Worm (Caenorhabditis elegans) whole organism, young adult: ENCODE measurements around the gene srxa-1.
A peak's percentile ranks its signal among the peaks of the same experiment; 100 is the strongest.

Experiments used
- C06A6.2 ChIP-seq: fragments of 200-800 bp; sonication (Bioruptor generic); conservative IDR thresholded peaks from 2 replicates; pipeline ENCODE4 v1.3.6; 2022; ENCODE audit warnings: missing genetic modification characterization, missing compliant biosample characterization
- F57C9.4 ChIP-seq: sonication (generic microtip); optimal IDR thresholded peaks from 2 replicates; lab custom pipeline; 2017; ENCODE audit warnings: mild to moderate bottlenecking, missing genetic modification characterization, missing compliant biosample characterization
- K12H6.12 ChIP-seq: fragments of 200-800 bp; sonication (Bioruptor generic); optimal IDR thresholded peaks from 2 replicates; lab custom pipeline; 2018; ENCODE audit warnings: mild to moderate bottlenecking, missing genetic modification characterization, missing compliant biosample characterization
- T07F8.4 ChIP-seq: sonication (generic microtip); optimal IDR thresholded peaks from 2 replicates; lab custom pipeline; 2016; ENCODE audit warnings: mild to moderate bottlenecking, missing genetic modification characterization, moderate library complexity, missing compliant biosample characterization
- Y53G8AR.9 ChIP-seq: fragments of 200-800 bp; sonication (Bioruptor generic); conservative IDR thresholded peaks from 2 replicates; pipeline ENCODE4 v1.3.6; 2022; ENCODE audit warnings: missing genetic modification reagents, missing genetic modification characterization, missing compliant biosample characterization
- Y56A3A.18 ChIP-seq: fragments of 200-800 bp; sonication (Bioruptor generic); IDR thresholded peaks from 2 replicates; pipeline ENCODE4 v1.3.6; 2022; ENCODE audit warnings: missing genetic modification reagents, missing genetic modification characterization, missing compliant biosample characterization
- Y79H2A.3 ChIP-seq: fragments of 200-800 bp; sonication (Bioruptor generic); conservative IDR thresholded peaks from 2 replicates; pipeline ENCODE4 v1.3.6; 2022; ENCODE audit warnings: missing genetic modification reagents, missing genetic modification characterization, missing compliant biosample characterization
- ZK185.1 ChIP-seq: sonication (generic microtip); optimal IDR thresholded peaks from 2 replicates; lab custom pipeline; 2016; ENCODE audit warnings: mild to moderate bottlenecking, missing genetic modification characterization, missing compliant biosample characterization; ENCODE audit not compliant: poor library complexity, severe bottlenecking
- aptf-3 ChIP-seq: fragments of 200-800 bp; sonication (Bioruptor generic); IDR thresholded peaks from 2 replicates; pipeline ENCODE4 v1.3.6; 2022; ENCODE audit warnings: missing genetic modification characterization, missing compliant biosample characterization
- atf-7 ChIP-seq: sonication (generic microtip); optimal IDR thresholded peaks from 2 replicates; lab custom pipeline; 2017; ENCODE audit warnings: mild to moderate bottlenecking, missing genetic modification characterization, missing compliant biosample characterization
- athp-1 ChIP-seq: sonication (generic microtip); optimal IDR thresholded peaks from 2 replicates; lab custom pipeline; 2017; ENCODE audit warnings: mild to moderate bottlenecking, missing genetic modification characterization, missing compliant biosample characterization
- attf-3 ChIP-seq: fragments of 200-800 bp; sonication (Bioruptor generic); conservative IDR thresholded peaks from 2 replicates; pipeline ENCODE4 v1.3.6; 2022; ENCODE audit warnings: missing genetic modification reagents, missing genetic modification characterization, missing compliant biosample characterization
- attf-6 ChIP-seq: fragments of 200-800 bp; sonication (Bioruptor generic); IDR thresholded peaks from 2 replicates; pipeline ENCODE4 v1.3.6; 2022; ENCODE audit warnings: missing genetic modification reagents, missing genetic modification characterization, missing compliant biosample characterization
- ceh-40 ChIP-seq: fragments of 200-800 bp; sonication (Bioruptor generic); IDR thresholded peaks from 2 replicates; pipeline ENCODE4 v1.3.6; 2022; ENCODE audit warnings: missing genetic modification characterization, missing compliant biosample characterization
- chd-7 ChIP-seq: sonication (generic microtip); optimal IDR thresholded peaks from 2 replicates; lab custom pipeline; 2016; ENCODE audit warnings: mild to moderate bottlenecking, missing genetic modification characterization, moderate library complexity, missing compliant biosample characterization
- dpff-1 ChIP-seq: sonication (generic microtip); optimal IDR thresholded peaks from 2 replicates; lab custom pipeline; 2017; ENCODE audit warnings: mild to moderate bottlenecking, missing genetic modification characterization, missing compliant biosample characterization
- efl-1 ChIP-seq: fragments of 150-350 bp; optimal IDR thresholded peaks from 2 replicates; lab custom pipeline; 2014; ENCODE audit warnings: missing biosample characterization, missing genetic modification reagents, missing genetic modification characterization
- egl-18 ChIP-seq: fragments of 200-800 bp; sonication (Bioruptor generic); IDR thresholded peaks from 2 replicates; pipeline ENCODE4 v1.3.6; 2022; ENCODE audit warnings: missing genetic modification reagents, missing genetic modification characterization, missing compliant biosample characterization
- egl-44 ChIP-seq: fragments of 200-800 bp; sonication (Bioruptor generic); IDR thresholded peaks from 2 replicates; pipeline ENCODE4 v1.3.6; 2022; ENCODE audit warnings: missing genetic modification reagents, missing genetic modification characterization, missing compliant biosample characterization
- ets-4 ChIP-seq: fragments of 200-800 bp; sonication (Bioruptor generic); optimal IDR thresholded peaks from 2 replicates; lab custom pipeline; 2018; ENCODE audit warnings: mild to moderate bottlenecking, missing genetic modification characterization, missing compliant biosample characterization
- fkh-3 ChIP-seq: sonication (generic microtip); optimal IDR thresholded peaks from 2 replicates; lab custom pipeline; 2016; ENCODE audit warnings: mild to moderate bottlenecking, missing genetic modification characterization, missing compliant biosample characterization
- him-1 ChIP-seq: sonication (generic microtip); optimal IDR thresholded peaks from 2 replicates; lab custom pipeline; 2016; ENCODE audit warnings: missing genotype, missing genetic modification reagents, missing genetic modification characterization, missing compliant biosample characterization
- hmg-1.2 ChIP-seq: fragments of 200-800 bp; sonication (Bioruptor generic); IDR thresholded peaks from 2 replicates; pipeline ENCODE4 v1.3.6; 2022; ENCODE audit warnings: missing genetic modification reagents, missing genetic modification characterization, missing compliant biosample characterization
- let-526 ChIP-seq: fragments of 200-800 bp; sonication (Bioruptor generic); IDR thresholded peaks from 2 replicates; pipeline ENCODE4 v1.3.6; 2022; ENCODE audit warnings: missing genetic modification reagents, missing genetic modification characterization, missing compliant biosample characterization
- lin-35 ChIP-seq, 3 experiments: fragments of 150-350 bp in 2 of 3; sonication (generic microtip) in 1 of 3; optimal IDR thresholded peaks; 2 replicates each; lab custom pipeline; 2014 to 2018; ENCODE audit warnings: missing biosample characterization in 3 of 3, missing genetic modification characterization in 3 of 3, missing genetic modification reagents in 3 of 3
- lin-40 ChIP-seq: sonication (generic microtip); optimal IDR thresholded peaks from 2 replicates; lab custom pipeline; 2016; ENCODE audit warnings: missing genetic modification characterization, mild to moderate bottlenecking, missing compliant biosample characterization, missing genotype, missing genetic modification reagents
- lin-54 ChIP-seq: fragments of 200-800 bp; sonication (Bioruptor generic); optimal IDR thresholded peaks from 2 replicates; lab custom pipeline; 2018; ENCODE audit warnings: mild to moderate bottlenecking, missing genetic modification characterization, missing compliant biosample characterization
- lsl-1 ChIP-seq: fragments of 200-800 bp; sonication (Bioruptor generic); optimal IDR thresholded peaks from 2 replicates; lab custom pipeline; 2018; ENCODE audit warnings: mild to moderate bottlenecking, missing genetic modification characterization, moderate library complexity, missing compliant biosample characterization
- madf-3 ChIP-seq: fragments of 200-800 bp; sonication (Bioruptor generic); IDR thresholded peaks from 2 replicates; pipeline ENCODE4 v1.3.6; 2022; ENCODE audit warnings: missing genetic modification reagents, missing genetic modification characterization, missing compliant biosample characterization
- mcd-1 ChIP-seq: fragments of 200-800 bp; sonication (Bioruptor generic); IDR thresholded peaks from 2 replicates; pipeline ENCODE4 v1.3.6; 2022; ENCODE audit warnings: missing genetic modification reagents, missing genetic modification characterization, missing compliant biosample characterization
- mes-4 ChIP-seq: sonication (generic microtip); optimal IDR thresholded peaks from 2 replicates; lab custom pipeline; 2016; ENCODE audit warnings: missing genotype, missing genetic modification characterization, missing compliant biosample characterization
- nhr-179 ChIP-seq: sonication (generic microtip); optimal IDR thresholded peaks from 2 replicates; lab custom pipeline; 2016; ENCODE audit warnings: mild to moderate bottlenecking, missing genetic modification characterization, missing compliant biosample characterization
- nhr-27 ChIP-seq: fragments of 200-800 bp; sonication (Bioruptor generic); optimal IDR thresholded peaks from 2 replicates; lab custom pipeline; 2018; ENCODE audit warnings: mild to moderate bottlenecking, missing genetic modification characterization, moderate library complexity, missing compliant biosample characterization
- nhr-80 ChIP-seq: sonication (generic microtip); optimal IDR thresholded peaks from 2 replicates; lab custom pipeline; 2016; ENCODE audit warnings: missing genetic modification characterization, missing compliant biosample characterization
- nhr-90 ChIP-seq: sonication (generic microtip); optimal IDR thresholded peaks from 2 replicates; lab custom pipeline; 2016; ENCODE audit warnings: missing genotype, mild to moderate bottlenecking, missing genetic modification characterization, missing compliant biosample characterization
- pbrm-1 ChIP-seq: fragments of 200-800 bp; sonication (Bioruptor generic); IDR thresholded peaks from 2 replicates; pipeline ENCODE4 v1.3.6; 2022; ENCODE audit warnings: missing genetic modification reagents, missing genetic modification characterization, missing compliant biosample characterization
- rcor-1 ChIP-seq: fragments of 200-800 bp; sonication (Bioruptor generic); IDR thresholded peaks from 2 replicates; pipeline ENCODE4 v1.3.6; 2022; ENCODE audit warnings: missing genetic modification reagents, missing genetic modification characterization, missing compliant biosample characterization
- rpc-1 ChIP-seq, 2 experiments: fragments of 150-350 bp in 1 of 2; sonication (generic microtip) in 1 of 2; optimal IDR thresholded peaks; 2 replicates each; lab custom pipeline; 2014 to 2018; ENCODE audit warnings: missing biosample characterization in 1 of 2, missing genetic modification characterization in 1 of 2, missing genetic modification reagents in 1 of 2, missing genotype in 1 of 2
- sdz-38 ChIP-seq: sonication (generic microtip); optimal IDR thresholded peaks from 2 replicates; lab custom pipeline; 2016; ENCODE audit warnings: missing genotype, missing genetic modification characterization, missing compliant biosample characterization
- somi-1 ChIP-seq: fragments of 200-800 bp; sonication (Bioruptor generic); optimal IDR thresholded peaks from 2 replicates; lab custom pipeline; 2018; ENCODE audit warnings: mild to moderate bottlenecking, missing genetic modification characterization, missing compliant biosample characterization
- tlf-1 ChIP-seq: fragments of 200-800 bp; sonication (Bioruptor generic); optimal IDR thresholded peaks from 2 replicates; lab custom pipeline; 2018; ENCODE audit warnings: mild to moderate bottlenecking, missing genetic modification characterization, missing compliant biosample characterization
- zim-3 ChIP-seq: sonication (generic microtip); optimal IDR thresholded peaks from 2 replicates; lab custom pipeline; 2017; ENCODE audit warnings: mild to moderate bottlenecking, missing genetic modification characterization, moderate library complexity, missing compliant biosample characterization
- ztf-18 ChIP-seq: sonication (generic microtip); optimal IDR thresholded peaks from 2 replicates; lab custom pipeline; 2016; ENCODE audit warnings: missing genotype, mild to moderate bottlenecking, missing genetic modification characterization, missing compliant biosample characterization
- ztf-6 ChIP-seq: fragments of 200-800 bp; sonication (Bioruptor generic); IDR thresholded peaks from 2 replicates; pipeline ENCODE4 v1.3.6; 2022; ENCODE audit warnings: missing genetic modification reagents, missing genetic modification characterization, missing compliant biosample characterization

The srxa-1 gene

DNA sequence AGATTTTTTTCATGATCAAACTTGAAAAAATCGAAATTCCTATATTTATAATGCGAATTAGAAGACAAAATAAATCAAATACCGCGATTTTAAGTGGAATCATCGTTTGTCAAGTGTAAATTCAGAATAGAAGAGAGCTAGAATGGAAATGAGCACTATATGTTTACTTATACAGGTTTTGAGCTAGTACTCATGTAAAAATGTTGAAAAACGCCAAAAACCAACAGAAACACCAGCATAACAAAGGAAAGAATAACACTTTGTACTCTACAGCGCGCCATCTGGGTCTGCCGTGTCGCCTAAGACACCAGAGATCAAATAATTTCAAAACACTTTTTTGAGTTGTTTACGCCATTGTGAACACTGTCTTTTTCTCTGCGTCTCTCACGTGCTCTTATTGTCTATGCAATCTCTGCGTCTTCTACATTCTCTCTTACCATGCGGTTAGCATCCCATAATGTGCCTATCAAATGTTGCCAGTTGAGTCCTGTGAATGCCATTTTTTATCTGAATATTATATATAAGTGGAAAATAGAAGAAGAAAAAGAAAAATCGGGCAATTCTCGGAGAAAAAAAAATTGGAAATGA lies 3.0 kb upstream of the srxa-1 start, which contains the start of gene ipla-3 (continued):
- peak; percentile 64; the same call in 1 of the 2 replicates for TF ChIP-seq egl-44 (GFP tag; lab: Robert Waterston, UW)
- no peak for TF ChIP-seq zim-3 (tag; lab: Kevin White, UChicago)
- peak; percentile 75 for TF ChIP-seq chd-7 (tag; lab: Kevin White, UChicago)
- peak; percentile 37 for TF ChIP-seq tlf-1 (GFP tag; lab: Kevin White, UChicago)
- no peak for TF ChIP-seq rpc-1 (optimal IDR thresholded peaks at IDR 0.05; lab: Kevin White, UChicago)
- TF ChIP-seq rpc-1 (tag; optimal IDR thresholded peaks at IDR 0.05; lab: Kevin White, UChicago): no peak
- no peak for TF ChIP-seq aptf-3 (GFP tag; lab: Robert Waterston, UW)
- peak in 1 of 3 experiments; percentile 26 for TF ChIP-seq lin-35 (GFP tag; optimal IDR thresholded peaks at IDR 0.05; lab: Kevin White, UChicago)
- TF ChIP-seq efl-1 (GFP tag; lab: Kevin White, UChicago): peak; percentile 32
- no peak for TF ChIP-seq somi-1
- TF ChIP-seq lin-40: peak; percentile 75
- TF ChIP-seq egl-18 (GFP tag; lab: Robert Waterston, UW): no peak
- no peak for TF ChIP-seq madf-3 (GFP tag; lab: Robert Waterston, UW)
- TF ChIP-seq K12H6.12: peak; percentile 72

DNA sequence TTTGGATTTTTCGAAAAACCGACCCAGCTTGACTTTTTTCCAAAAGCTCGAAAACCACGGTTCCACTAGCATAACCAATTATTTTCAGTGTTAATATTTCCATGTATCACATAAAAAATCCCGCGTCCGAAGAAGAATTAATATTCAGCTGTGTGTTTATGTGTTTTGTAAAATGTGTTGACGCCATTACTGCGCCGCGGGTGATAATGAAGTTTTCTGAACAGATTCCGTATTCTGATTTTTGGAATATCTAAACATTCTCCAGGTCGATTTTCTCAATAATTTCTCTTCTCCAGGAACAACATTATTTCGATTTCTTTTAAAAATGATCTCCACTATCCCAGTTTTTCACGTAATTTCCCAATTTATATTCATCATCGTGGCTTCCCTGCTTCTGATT lies 2.8 kb downstream of the srxa-1 start, which contains the start of gene srxa-6:
TSS of gene srxa-6 (plus strand) at position 301 of the 400 bp plus-strand sequence.
- no peak for TF ChIP-seq dpff-1 (tag; lab: Kevin White, UChicago)
- TF ChIP-seq Y56A3A.18: no peak
- no peak for TF ChIP-seq rcor-1 (GFP tag; lab: Robert Waterston, UW)
- no peak for TF ChIP-seq atf-7
- no peak for TF ChIP-seq athp-1 (tag; lab: Kevin White, UChicago)
- TF ChIP-seq rpc-1 (optimal IDR thresholded peaks at IDR 0.05; lab: Kevin White, UChicago): no peak
- no peak for TF ChIP-seq rpc-1 (tag; optimal IDR thresholded peaks at IDR 0.05; lab: Kevin White, UChicago)
- no peak for TF ChIP-seq pbrm-1 (GFP tag; lab: Robert Waterston, UW)
- no peak for TF ChIP-seq C06A6.2 (GFP tag; lab: Robert Waterston, UW)
- TF ChIP-seq ztf-6 (GFP tag; lab: Robert Waterston, UW): no peak
- no peak for TF ChIP-seq Y79H2A.3 (GFP tag; lab: Robert Waterston, UW)
- no peak for TF ChIP-seq nhr-90 (tag; lab: Kevin White, UChicago)
- TF ChIP-seq nhr-80 (tag; lab: Kevin White, UChicago): no peak
- TF ChIP-seq aptf-3 (GFP tag; lab: Robert Waterston, UW): no peak

DNA sequence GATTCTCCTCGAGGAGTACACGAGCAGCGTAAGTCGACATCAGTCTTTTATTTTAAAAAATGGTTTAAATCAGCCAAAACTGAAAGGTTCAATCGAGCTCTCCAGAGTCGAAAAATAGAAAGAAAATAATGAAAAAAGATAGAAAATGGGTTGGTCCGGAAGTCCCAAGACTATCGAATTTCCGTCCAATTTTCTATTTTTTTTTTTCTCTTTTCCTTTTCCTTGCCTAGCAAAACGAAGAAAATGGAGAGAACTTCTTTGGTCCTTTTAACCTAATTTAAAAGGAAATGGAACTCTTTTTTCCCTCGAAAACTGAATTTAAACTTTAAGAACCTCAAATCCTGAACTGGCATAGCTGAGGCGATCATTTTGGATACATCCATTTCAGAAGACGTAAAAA lies 7.5 kb downstream of the srxa-1 start:
- TF ChIP-seq fkh-3: no peak
- no peak for TF ChIP-seq T07F8.4 (tag; lab: Kevin White, UChicago)
- TF ChIP-seq ets-4: no peak
- TF ChIP-seq attf-6 (GFP tag; lab: Robert Waterston, UW): no peak
- TF ChIP-seq K12H6.12: no peak
- no peak for TF ChIP-seq him-1 (tag; lab: Kevin White, UChicago)
- no peak for TF ChIP-seq lin-54 (GFP tag; lab: Kevin White, UChicago)
- no peak for TF ChIP-seq hmg-1.2 (GFP tag; lab: Robert Waterston, UW)

DNA sequence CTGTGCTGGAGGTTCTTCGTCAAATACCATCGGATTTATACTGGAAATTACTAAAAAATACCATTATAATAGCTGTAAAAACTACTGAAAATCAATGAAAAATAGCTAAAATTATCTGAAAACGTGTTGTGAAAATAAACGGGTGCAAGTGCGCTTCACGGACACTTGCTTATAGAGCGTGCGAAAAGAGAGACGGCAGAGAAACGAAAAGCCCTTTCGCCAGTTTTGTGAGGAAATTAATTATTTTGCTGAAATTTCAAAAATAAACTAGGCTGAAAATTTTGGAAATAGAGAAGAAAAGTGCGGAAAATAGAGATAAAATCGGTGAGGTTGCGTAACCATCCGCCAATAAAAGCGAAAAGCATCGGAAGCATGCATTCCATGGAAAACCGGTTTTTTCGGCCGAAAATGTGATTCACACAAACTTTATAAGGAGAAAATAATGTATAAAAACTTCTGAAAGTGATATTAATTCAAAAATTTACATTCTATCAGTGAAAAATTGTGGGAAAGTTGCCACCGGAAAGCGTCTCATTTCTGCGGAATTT lies 12.5 kb downstream of the srxa-1 start, which contains the start of gene dnj-25:
TSS of gene dnj-25 (minus strand) at position 57 of the 548 bp plus-strand sequence.
- TF ChIP-seq attf-3 (no peak), ceh-40 (no peak), madf-3 (GFP tag; lab: Robert Waterston, UW) (no peak), lin-40 (no peak), nhr-27 (tag; lab: Kevin White, UChicago) (no peak), mcd-1 (GFP tag; lab: Robert Waterston, UW) (peak; percentile 62), nhr-179 (tag; lab: Kevin White, UChicago) (no peak), ZK185.1 (no peak), K12H6.12 (no peak), mes-4 (tag; lab: Kevin White, UChicago) (no peak), ztf-18 (tag; lab: Kevin White, UChicago) (no peak), let-526 (GFP tag; lab: Robert Waterston, UW) (no peak), hmg-1.2 (GFP tag; lab: Robert Waterston, UW) (peak; percentile 90), Y53G8AR.9 (GFP tag; lab: Robert Waterston, UW) (no peak), F57C9.4 (tag; lab: Kevin White, UChicago) (no peak), sdz-38 (no peak), lsl-1 (GFP tag; lab: Kevin White, UChicago) (no peak)
